Worm (Caenorhabditis elegans) whole organism, L1 larva: Measurements from ENCODE around the gene srbc-22.

Experiments
- C34B4.2 ChIP-seq: sonication (generic microtip); optimal IDR thresholded peaks from 2 replicates; lab custom pipeline; 2017; ENCODE audit warnings: mild to moderate bottlenecking, missing genetic modification characterization, missing compliant biosample characterization
- lin-39 ChIP-seq: fragments of 150-350 bp; optimal IDR thresholded peaks from 2 replicates; lab custom pipeline; 2014; ENCODE audit warnings: missing biosample characterization, missing genetic modification reagents, missing genetic modification characterization
- mdl-1 ChIP-seq, 2 experiments: fragments of 150-350 bp; optimal IDR thresholded peaks; 2 replicates each; lab custom pipeline; 2014 to 2017; ENCODE audit warnings: missing biosample characterization in 2 of 2, missing genetic modification characterization in 2 of 2, inconsistent platforms in 1 of 2
- unc-86 ChIP-seq: sonication (generic microtip); optimal IDR thresholded peaks from 2 replicates; lab custom pipeline; 2016; ENCODE audit warnings: missing genetic modification characterization, missing compliant biosample characterization

- TF ChIP-seq unc-86 (tag; lab: Kevin White, UChicago) (no peak), lin-39 (tag; lab: Kevin White, UChicago) (no peak), mdl-1 (tag; optimal IDR thresholded peaks at IDR 0.05; lab: Kevin White, UChicago) (no peak), C34B4.2 (tag; lab: Kevin White, UChicago) (no peak)
Measured at ce11 chrV:2109295-2109694, 47.6 kb upstream of the srbc-22 start, which contains the start of gene ckb-4.
